Worm (Caenorhabditis elegans) whole organism, L4/young adult: ENCODE data around the gene F09C8.1.

Experiments used
- dao-5 ChIP-seq: sonication (generic microtip); optimal IDR thresholded peaks from 2 replicates; lab custom pipeline; 2016; ENCODE audit warnings: missing genotype, missing genetic modification characterization, moderate library complexity, missing compliant biosample characterization
- him-1 ChIP-seq: sonication (generic microtip); optimal IDR thresholded peaks from 2 replicates; lab custom pipeline; 2016; ENCODE audit warnings: missing genotype, missing genetic modification reagents, missing genetic modification characterization, missing compliant biosample characterization

DNA sequence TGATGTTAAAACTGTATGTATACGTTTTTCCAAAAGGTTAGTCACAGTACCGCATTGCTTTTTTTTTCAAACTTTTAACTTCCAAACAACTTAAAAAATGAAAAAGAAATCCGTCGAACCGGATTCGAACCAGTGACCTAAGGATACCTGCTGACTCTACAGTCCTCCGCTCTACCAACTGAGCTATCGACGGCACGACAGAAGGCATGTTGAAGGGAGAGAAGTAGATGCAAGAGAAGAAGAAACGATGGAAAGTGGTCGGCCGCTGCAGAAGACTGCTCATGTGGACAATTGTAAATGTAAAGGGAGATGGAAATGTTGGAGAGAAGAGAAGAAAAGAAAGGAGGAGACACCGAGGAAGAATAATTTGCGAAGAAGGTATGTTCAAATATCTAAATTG is 46.3 kb upstream of the F09C8.1 start:
- TF ChIP-seq dao-5 (tag; lab: Kevin White, UChicago) (peak; percentile 81), him-1 (tag; lab: Kevin White, UChicago) (peak; percentile 71)
